Worm (Caenorhabditis elegans) whole organism, early embryonic: ENCODE measurements around the gene D1086.9.

ENCODE experiments used
- B0310.2 ChIP-seq: sonication (generic microtip); optimal IDR thresholded peaks from 2 replicates; lab custom pipeline; 2016; ENCODE audit warnings: mild to moderate bottlenecking, missing genetic modification characterization, missing compliant biosample characterization
- F13C5.2 ChIP-seq: sonication (generic microtip); optimal IDR thresholded peaks from 2 replicates; lab custom pipeline; 2017; ENCODE audit warnings: mild to moderate bottlenecking, missing genetic modification characterization, inconsistent platforms, missing compliant biosample characterization
- aly-1 ChIP-seq: sonication (generic microtip); optimal IDR thresholded peaks from 2 replicates; lab custom pipeline; 2016; ENCODE audit warnings: missing genetic modification characterization, missing compliant biosample characterization
- ama-1 ChIP-seq: fragments of 150-350 bp; optimal IDR thresholded peaks from 2 replicates; lab custom pipeline; 2014
- ceh-13 ChIP-seq: fragments of 200-800 bp; sonication (Bioruptor generic); optimal IDR thresholded peaks from 2 replicates; lab custom pipeline; 2018; ENCODE audit warnings: mild to moderate bottlenecking, missing genetic modification characterization, missing compliant biosample characterization
- ceh-36 ChIP-seq: sonication (generic microtip); optimal IDR thresholded peaks from 2 replicates; lab custom pipeline; 2016; ENCODE audit warnings: missing genetic modification characterization, inconsistent platforms, missing compliant biosample characterization
- ets-7 ChIP-seq: sonication (generic microtip); optimal IDR thresholded peaks from 2 replicates; lab custom pipeline; 2016; ENCODE audit warnings: missing genotype, missing genetic modification characterization, missing compliant biosample characterization
- flt-1 ChIP-seq: fragments of 200-800 bp; sonication (Bioruptor generic); IDR thresholded peaks from 2 replicates; pipeline ENCODE4 v1.3.6; 2022; ENCODE audit warnings: missing genetic modification characterization, missing compliant biosample characterization
- hmbx-1 ChIP-seq: sonication (generic microtip); optimal IDR thresholded peaks from 2 replicates; lab custom pipeline; 2016; ENCODE audit warnings: mild to moderate bottlenecking, missing genetic modification characterization, missing compliant biosample characterization
- hmg-4 ChIP-seq: fragments of 200-800 bp; sonication (Bioruptor generic); optimal IDR thresholded peaks from 2 replicates; lab custom pipeline; 2018; ENCODE audit warnings: mild to moderate bottlenecking, missing genetic modification characterization, missing compliant biosample characterization
- hnd-1 ChIP-seq: sonication (generic microtip); optimal IDR thresholded peaks from 2 replicates; lab custom pipeline; 2016; ENCODE audit warnings: missing genetic modification characterization, missing compliant biosample characterization
- pes-1 ChIP-seq: fragments of 200-800 bp; sonication (Bioruptor generic); IDR thresholded peaks from 2 replicates; pipeline ENCODE4 v1.3.6; 2022; ENCODE audit warnings: missing genetic modification reagents, missing genetic modification characterization, missing compliant biosample characterization
- scrt-1 ChIP-seq: fragments of 200-800 bp; sonication (Bioruptor generic); IDR thresholded peaks from 2 replicates; pipeline ENCODE4 v1.3.6; 2022; ENCODE audit warnings: missing genetic modification characterization, missing compliant biosample characterization
- sea-1 ChIP-seq: fragments of 200-800 bp; sonication (Bioruptor generic); conservative IDR thresholded peaks from 2 replicates; pipeline ENCODE4 v1.3.6; 2022; ENCODE audit warnings: missing genetic modification characterization, missing compliant biosample characterization
- tbx-11 ChIP-seq: fragments of 200-800 bp; sonication (Bioruptor generic); IDR thresholded peaks from 2 replicates; pipeline ENCODE4 v1.3.6; 2022; ENCODE audit warnings: missing genetic modification characterization, missing compliant biosample characterization
- tbx-37 ChIP-seq: fragments of 200-800 bp; sonication (Bioruptor generic); conservative IDR thresholded peaks from 2 replicates; pipeline ENCODE4 v1.3.6; 2022; ENCODE audit warnings: missing genetic modification reagents, missing genetic modification characterization, missing compliant biosample characterization
- tra-4 ChIP-seq: sonication (generic microtip); optimal IDR thresholded peaks from 2 replicates; lab custom pipeline; 2017; ENCODE audit warnings: missing genetic modification characterization, missing compliant biosample characterization

Gene D1086.9

DNA sequence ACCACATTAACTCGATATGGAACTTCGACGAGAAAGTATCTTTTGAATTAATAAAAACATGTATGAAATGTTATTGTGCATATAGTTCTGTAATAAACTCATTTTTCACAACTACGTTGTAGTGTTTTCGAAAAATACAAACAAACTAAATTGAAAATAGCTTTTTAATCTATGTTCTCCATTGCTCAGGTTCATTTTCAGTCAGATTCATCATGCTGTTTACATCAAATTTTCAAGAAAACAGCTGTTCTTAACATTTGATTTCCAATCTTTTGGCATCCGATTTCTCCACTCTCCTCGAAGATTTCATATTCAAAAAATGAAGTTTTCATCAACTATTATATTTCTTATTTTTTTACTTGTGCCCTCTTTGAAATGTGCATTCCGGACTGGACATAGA, 6.0 kb downstream of the D1086.9 start, which contains the start of gene H39E23.2:
Gene H39E23.2, plus strand, starts transcription at position 301 of the 400 bp plus-strand sequence.
- TF ChIP-seq hmg-4 (GFP tag; lab: Kevin White, UChicago) (no peak), flt-1 (GFP tag; lab: Robert Waterston, UW) (no peak), ama-1 (lab: Kevin White, UChicago) (no peak), tbx-37 (GFP tag; lab: Robert Waterston, UW) (no peak), hmbx-1 (no peak), ets-7 (tag; lab: Kevin White, UChicago) (no peak)

DNA sequence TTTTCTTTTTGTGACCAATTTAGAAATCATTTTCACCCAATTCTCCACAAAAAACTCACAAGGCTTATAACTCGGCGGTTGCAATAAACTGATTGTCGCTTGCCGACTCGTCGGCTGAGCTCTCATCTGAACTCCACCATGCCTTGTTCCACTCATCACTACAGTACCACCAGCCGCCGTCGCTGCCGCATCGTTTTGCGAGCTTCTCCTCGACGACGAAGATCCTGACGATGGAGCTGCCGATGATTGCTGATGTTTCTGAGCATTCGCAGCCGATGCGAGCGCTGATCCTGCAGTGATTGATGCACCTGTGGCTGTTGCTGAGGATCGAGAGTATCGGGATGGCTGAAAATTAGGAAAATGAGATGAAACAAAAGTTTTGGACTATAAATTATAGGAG, 16.6 kb downstream of the D1086.9 start:
- TF ChIP-seq tra-4 (no peak), scrt-1 (no peak), B0310.2 (no peak), flt-1 (GFP tag; lab: Robert Waterston, UW) (no peak), aly-1 (tag; lab: Kevin White, UChicago) (no peak), ceh-36 (no peak), F13C5.2 (tag; lab: Kevin White, UChicago) (no peak), tbx-11 (GFP tag; lab: Robert Waterston, UW) (no peak), hnd-1 (tag; lab: Kevin White, UChicago) (no peak), sea-1 (GFP tag; lab: Robert Waterston, UW) (no peak), hmg-4 (GFP tag; lab: Kevin White, UChicago) (no peak), tbx-37 (GFP tag; lab: Robert Waterston, UW) (no peak), ama-1 (lab: Kevin White, UChicago) (no peak)

DNA sequence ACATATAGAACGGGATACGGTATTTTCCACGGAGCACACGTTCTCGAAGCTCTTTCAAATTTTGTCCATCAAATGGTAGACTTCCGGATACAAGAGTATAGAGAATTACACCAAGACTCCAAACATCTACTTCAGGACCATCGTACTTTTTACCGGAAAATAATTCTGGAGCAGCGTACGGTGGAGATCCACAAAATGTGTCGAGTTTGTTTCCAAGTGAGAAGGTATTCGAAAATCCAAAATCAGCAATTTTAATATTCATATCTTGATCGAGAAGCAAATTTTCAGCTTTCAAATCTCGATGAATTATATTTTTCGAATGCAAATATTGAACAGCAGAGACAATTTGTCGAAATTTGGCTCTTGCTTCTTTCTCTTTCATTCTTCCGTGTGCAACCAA, 19.1 kb downstream of the D1086.9 start:
- TF ChIP-seq tbx-37 (GFP tag; lab: Robert Waterston, UW): no peak

DNA sequence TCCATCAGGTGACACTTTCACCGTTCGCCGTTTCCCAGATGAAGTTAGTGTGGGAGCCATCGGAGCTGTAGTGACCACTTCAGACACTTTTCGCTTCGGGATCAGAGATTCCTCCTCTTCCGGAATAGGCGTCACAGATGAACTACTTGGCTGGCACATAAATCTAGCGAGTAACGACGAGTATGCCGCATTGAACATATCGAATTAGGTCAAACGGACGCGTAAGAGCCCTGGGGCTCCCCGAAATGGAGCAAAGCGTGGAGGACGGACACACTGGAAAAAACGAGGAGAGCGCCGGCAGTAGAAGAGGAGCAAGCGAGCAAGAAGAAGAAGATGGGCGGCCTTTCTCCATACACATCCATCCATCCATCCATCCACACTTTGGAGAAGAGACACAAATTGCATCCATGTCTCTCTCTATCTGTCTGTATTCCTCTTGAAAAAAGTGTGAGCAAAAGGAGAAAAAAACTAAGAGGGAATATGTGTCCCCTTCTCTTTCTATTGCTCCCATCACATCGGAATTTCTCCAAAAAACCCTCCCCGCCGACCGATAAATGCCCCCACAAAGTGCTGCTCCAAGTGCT, 22.4 kb downstream of the D1086.9 start:
- TF ChIP-seq sea-1 (GFP tag; lab: Robert Waterston, UW) (no peak), F13C5.2 (tag; lab: Kevin White, UChicago) (no peak), ama-1 (lab: Kevin White, UChicago) (no peak), B0310.2 (no peak), flt-1 (GFP tag; lab: Robert Waterston, UW) (no peak), tbx-37 (GFP tag; lab: Robert Waterston, UW) (no peak), hnd-1 (tag; lab: Kevin White, UChicago) (no peak), scrt-1 (no peak), hmbx-1 (no peak), hmg-4 (GFP tag; lab: Kevin White, UChicago) (no peak), pes-1 (GFP tag; lab: Robert Waterston, UW) (no peak), aly-1 (tag; lab: Kevin White, UChicago) (no peak)

DNA sequence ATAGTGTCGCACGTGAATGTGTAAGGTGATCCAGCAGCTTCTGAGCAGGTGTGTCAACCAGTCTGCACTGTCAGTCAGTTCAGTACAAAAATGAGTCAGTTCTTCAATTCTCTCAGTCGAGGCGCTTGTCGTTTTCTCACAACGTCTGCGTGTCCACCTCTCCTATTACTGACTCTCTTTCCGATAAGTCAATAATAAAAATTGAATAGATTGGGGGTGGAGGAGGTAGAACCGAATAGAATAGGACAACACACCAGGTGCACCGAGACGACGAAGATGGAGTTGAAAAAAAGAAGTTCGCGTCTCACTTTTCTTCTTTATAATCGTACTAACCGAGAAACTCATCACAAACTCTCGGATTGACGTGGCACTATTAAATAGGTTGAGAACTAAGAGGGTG, 23.8 kb downstream of the D1086.9 start:
- TF ChIP-seq tbx-37 (GFP tag; lab: Robert Waterston, UW) (no peak), ceh-36 (no peak)

DNA sequence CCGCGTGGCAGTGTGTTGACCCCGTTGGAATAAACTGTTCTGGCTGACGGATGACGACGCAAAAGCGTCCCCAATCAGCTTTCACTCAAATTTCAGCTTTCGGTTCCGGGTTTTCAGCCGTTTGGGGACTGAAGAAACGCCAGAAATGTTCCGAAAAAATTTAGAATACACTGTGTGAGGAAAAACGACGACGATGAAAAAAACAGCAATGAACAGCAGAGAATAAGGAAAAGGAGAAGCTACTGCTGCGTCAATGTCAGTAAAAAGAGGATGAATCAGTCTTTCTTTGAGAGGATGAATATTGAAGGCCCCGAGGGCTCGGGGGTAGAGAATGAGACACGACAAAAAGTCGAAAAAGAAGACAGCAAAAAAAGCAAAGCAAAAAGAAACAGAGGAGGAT, 24.8 kb downstream of the D1086.9 start:
- no peak for TF ChIP-seq ceh-13 (GFP tag; lab: Kevin White, UChicago)

DNA sequence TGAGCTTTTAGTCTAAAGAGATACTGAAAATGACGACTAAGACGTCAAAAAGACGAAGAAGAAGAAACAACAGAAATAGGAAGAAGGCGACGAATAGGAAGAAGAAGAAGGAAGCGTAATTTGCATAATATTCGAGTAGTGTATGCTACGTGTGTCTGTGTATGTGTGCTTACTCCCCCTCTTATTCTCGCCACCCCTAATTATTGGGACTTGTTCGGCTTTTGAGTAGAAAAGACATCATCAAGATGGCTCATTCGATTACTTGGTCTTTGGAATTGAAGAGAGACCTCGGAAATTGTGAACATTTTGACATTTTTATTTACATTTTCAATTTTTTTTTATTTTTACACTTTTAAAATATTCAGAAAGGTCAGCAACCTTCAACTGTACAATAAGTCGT, 26.2 kb downstream of the D1086.9 start:
- TF ChIP-seq tra-4 (no peak), hnd-1 (tag; lab: Kevin White, UChicago) (no peak), ceh-36 (no peak)

DNA sequence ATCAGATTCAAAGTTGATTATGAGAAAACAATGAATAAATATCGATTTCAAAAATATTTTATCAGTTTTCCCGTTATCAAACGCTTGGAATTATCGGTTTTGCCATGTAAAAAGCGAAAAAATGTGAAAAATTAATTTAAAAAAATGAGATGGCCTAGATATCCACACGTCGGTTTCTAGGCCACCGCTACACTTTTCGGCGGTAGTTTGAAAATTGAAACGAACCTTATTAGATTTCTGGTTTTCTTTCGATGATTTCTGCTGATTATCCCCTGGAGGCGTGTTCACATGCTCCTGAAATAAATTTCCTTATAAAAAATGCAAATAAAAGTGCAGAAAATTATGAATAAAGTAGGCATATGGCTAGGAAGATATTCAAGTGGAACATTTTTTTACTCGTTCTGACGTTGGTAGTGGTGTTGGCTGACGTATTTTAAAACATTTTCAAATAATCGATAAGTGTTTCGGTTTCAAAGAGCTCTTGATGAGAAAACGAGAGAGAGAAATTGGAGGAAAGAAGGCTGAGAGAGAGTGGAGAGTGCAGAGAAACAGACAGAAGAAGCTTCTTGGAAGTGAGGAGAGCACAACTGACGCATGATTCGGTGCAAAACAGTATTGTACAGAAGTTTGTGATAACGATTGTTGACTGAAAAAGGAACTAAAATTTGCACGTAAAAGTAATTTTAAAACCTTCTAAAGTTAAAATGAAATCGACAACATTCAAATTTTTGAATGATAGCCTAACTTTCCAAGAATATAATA, 29.1 kb downstream of the D1086.9 start:
- TF ChIP-seq F13C5.2 (tag; lab: Kevin White, UChicago) (no peak), hnd-1 (tag; lab: Kevin White, UChicago) (no peak), hmg-4 (GFP tag; lab: Kevin White, UChicago) (no peak), scrt-1 (no peak), tbx-37 (GFP tag; lab: Robert Waterston, UW) (no peak), tra-4 (no peak), ceh-36 (no peak), B0310.2 (no peak), tbx-11 (GFP tag; lab: Robert Waterston, UW) (no peak)

DNA sequence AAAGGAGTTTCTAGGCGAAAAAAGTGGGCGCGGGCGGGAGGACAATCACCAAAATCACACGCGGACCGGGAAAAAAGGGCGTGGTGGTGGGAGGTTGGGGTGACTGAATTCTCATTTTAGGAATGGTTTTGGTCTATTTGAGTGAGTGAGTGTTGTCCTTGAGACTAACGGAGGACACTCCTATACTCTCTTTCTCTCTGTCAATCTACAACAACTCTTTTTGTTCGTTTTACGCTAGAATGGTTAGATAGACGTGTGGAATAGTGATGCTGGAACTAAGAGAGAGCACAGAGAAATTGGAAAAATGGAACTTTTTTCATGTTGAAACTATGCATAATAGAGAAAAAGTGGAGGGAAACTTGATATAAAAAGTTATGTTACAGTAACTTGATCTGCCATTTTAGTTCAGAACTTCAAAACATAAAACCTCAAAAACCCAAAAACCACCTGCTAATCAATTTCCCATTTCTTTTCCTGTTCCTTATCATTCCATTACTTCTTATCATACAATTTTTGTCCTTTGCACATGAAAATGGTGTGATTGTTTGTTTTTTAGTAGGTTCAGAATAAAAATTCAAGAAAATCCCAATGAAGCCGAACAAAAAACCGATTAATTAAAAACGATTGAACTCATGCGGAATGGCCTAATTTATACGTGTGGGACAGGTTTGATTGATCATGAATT, 30.8 kb downstream of the D1086.9 start:
- TF ChIP-seq ceh-13 (GFP tag; lab: Kevin White, UChicago): no peak
- no peak for TF ChIP-seq aly-1 (tag; lab: Kevin White, UChicago)
- TF ChIP-seq hmbx-1: no peak
- TF ChIP-seq tbx-11 (GFP tag; lab: Robert Waterston, UW): no peak
- no peak for TF ChIP-seq sea-1 (GFP tag; lab: Robert Waterston, UW)
- TF ChIP-seq tra-4: no peak
- TF ChIP-seq flt-1 (GFP tag; lab: Robert Waterston, UW): no peak
- TF ChIP-seq pes-1 (GFP tag; lab: Robert Waterston, UW): no peak
- no peak for TF ChIP-seq F13C5.2 (tag; lab: Kevin White, UChicago)
- no peak for TF ChIP-seq hnd-1 (tag; lab: Kevin White, UChicago)
